Worm (Caenorhabditis elegans) whole organism, L1 larva: ENCODE results near the gene rpl-32.
A peak's percentile ranks its signal among the peaks of the same experiment; 100 is the strongest.

Experiments
- C16A3.4 ChIP-seq: fragments of 150-350 bp; optimal IDR thresholded peaks from 2 replicates; lab custom pipeline; 2014; ENCODE audit warnings: missing biosample characterization, missing genetic modification characterization
- F16B12.6 ChIP-seq: fragments of 150-350 bp; optimal IDR thresholded peaks from 2 replicates; lab custom pipeline; 2014; ENCODE audit warnings: missing biosample characterization, missing genetic modification characterization
- Y116A8C.19 ChIP-seq: sonication (generic microtip); optimal IDR thresholded peaks from 2 replicates; lab custom pipeline; 2016; ENCODE audit warnings: missing compliant biosample characterization, missing genetic modification characterization, borderline replicate concordance
- aha-1 ChIP-seq: fragments of 150-350 bp; optimal IDR thresholded peaks from 2 replicates; lab custom pipeline; 2014; ENCODE audit warnings: missing biosample characterization, missing genetic modification characterization
- aly-2 ChIP-seq: fragments of 150-350 bp; optimal IDR thresholded peaks from 2 replicates; lab custom pipeline; 2014; ENCODE audit warnings: missing biosample characterization, missing genetic modification characterization
- ama-1 ChIP-seq: fragments of 150-350 bp; optimal IDR thresholded peaks from 2 replicates; lab custom pipeline; 2014
- blmp-1 ChIP-seq: fragments of 150-350 bp; optimal IDR thresholded peaks from 2 replicates; lab custom pipeline; 2014; ENCODE audit warnings: missing biosample characterization, missing genetic modification characterization
- ces-1 ChIP-seq: fragments of 150-350 bp; optimal IDR thresholded peaks from 2 replicates; lab custom pipeline; 2014; ENCODE audit warnings: missing biosample characterization, missing genetic modification reagents, missing genetic modification characterization
- dpl-1 ChIP-seq, 3 experiments: fragments of 150-350 bp in 2 of 3; sonication (generic microtip) in 1 of 3; optimal IDR thresholded peaks; 2 replicates each; lab custom pipeline; 2014 to 2017; ENCODE audit warnings: missing biosample characterization in 3 of 3, missing genetic modification characterization in 3 of 3, missing genetic modification reagents in 3 of 3
- dsc-1 ChIP-seq: sonication (generic microtip); optimal IDR thresholded peaks from 2 replicates; lab custom pipeline; 2016; ENCODE audit warnings: mild to moderate bottlenecking, missing genetic modification characterization, missing compliant biosample characterization
- efl-1 ChIP-seq, 4 experiments: fragments of 150-350 bp; optimal IDR thresholded peaks in 3 of 4; peaks in 1 of 4; 1 replicate in 1 of 4; 2 replicates in 3 of 4; lab custom pipeline; 2014; ENCODE audit warnings: missing biosample characterization in 2 of 4, missing genetic modification characterization in 2 of 4, missing genetic modification reagents in 2 of 4
- efl-3 ChIP-seq: fragments of 200-800 bp; sonication (Bioruptor generic); optimal IDR thresholded peaks from 2 replicates; lab custom pipeline; 2018; ENCODE audit warnings: mild to moderate bottlenecking, missing genetic modification characterization, missing compliant biosample characterization
- egl-27 ChIP-seq, 2 experiments: fragments of 150-350 bp in 1 of 2; sonication (generic microtip); optimal IDR thresholded peaks; 3 replicates each; lab custom pipeline; 2017 to 2018; ENCODE audit warnings: missing biosample characterization in 2 of 2, missing genetic modification characterization in 2 of 2, missing genetic modification reagents in 2 of 2
- ets-5 ChIP-seq: fragments of 200-800 bp; sonication (Bioruptor generic); IDR thresholded peaks from 2 replicates; pipeline ENCODE4 v1.3.6; 2022; ENCODE audit warnings: missing genetic modification characterization, missing compliant biosample characterization
- fkh-4 ChIP-seq: sonication (generic microtip); optimal IDR thresholded peaks from 2 replicates; lab custom pipeline; 2016; ENCODE audit warnings: missing compliant biosample characterization, missing genetic modification characterization, borderline replicate concordance
- fkh-8 ChIP-seq: sonication (generic microtip); optimal IDR thresholded peaks from 2 replicates; lab custom pipeline; 2016; ENCODE audit warnings: mild to moderate bottlenecking, missing genetic modification characterization, missing compliant biosample characterization
- grh-1 ChIP-seq: fragments of 200-800 bp; sonication (Bioruptor generic); IDR thresholded peaks from 2 replicates; pipeline ENCODE4 v1.3.6; 2022; ENCODE audit warnings: missing genetic modification reagents, missing genetic modification characterization, missing compliant biosample characterization
- hlh-17 ChIP-seq: fragments of 200-800 bp; sonication (Bioruptor generic); optimal IDR thresholded peaks from 2 replicates; lab custom pipeline; 2018; ENCODE audit warnings: missing genetic modification characterization, mild to moderate bottlenecking, missing compliant biosample characterization, moderate library complexity, borderline replicate concordance
- irx-1 ChIP-seq: sonication (generic microtip); optimal IDR thresholded peaks from 2 replicates; lab custom pipeline; 2016; ENCODE audit warnings: missing genetic modification characterization, missing compliant biosample characterization
- isw-1 ChIP-seq: fragments of 200-800 bp; sonication (Bioruptor generic); IDR thresholded peaks from 2 replicates; pipeline ENCODE4 v1.3.6; 2022; ENCODE audit warnings: missing genetic modification characterization, missing compliant biosample characterization
- jun-1 ChIP-seq: fragments of 150-350 bp; optimal IDR thresholded peaks from 2 replicates; lab custom pipeline; 2014; ENCODE audit warnings: missing biosample characterization, missing genetic modification reagents, missing genetic modification characterization
- lin-39 ChIP-seq: fragments of 150-350 bp; optimal IDR thresholded peaks from 2 replicates; lab custom pipeline; 2014; ENCODE audit warnings: missing biosample characterization, missing genetic modification reagents, missing genetic modification characterization
- lsy-2 ChIP-seq, 2 experiments: fragments of 150-350 bp; optimal IDR thresholded peaks; 2 replicates each; lab custom pipeline; 2014; ENCODE audit warnings: missing biosample characterization in 2 of 2, missing genetic modification characterization in 2 of 2
- mab-9 ChIP-seq: fragments of 200-800 bp; sonication (Bioruptor generic); IDR thresholded peaks from 2 replicates; pipeline ENCODE4 v1.3.6; 2022; ENCODE audit warnings: missing genetic modification reagents, missing genetic modification characterization, missing compliant biosample characterization
- mef-2 ChIP-seq: fragments of 150-350 bp; optimal IDR thresholded peaks from 2 replicates; lab custom pipeline; 2014; ENCODE audit warnings: missing biosample characterization, missing genetic modification characterization
- nhr-11 ChIP-seq: fragments of 150-350 bp; optimal IDR thresholded peaks from 2 replicates; lab custom pipeline; 2014; ENCODE audit warnings: missing biosample characterization, missing genetic modification characterization
- nhr-12 ChIP-seq: sonication (generic microtip); optimal IDR thresholded peaks from 2 replicates; lab custom pipeline; 2017; ENCODE audit warnings: missing biosample characterization, missing genetic modification characterization
- nhr-19 ChIP-seq: fragments of 200-800 bp; sonication (Bioruptor generic); conservative IDR thresholded peaks from 2 replicates; pipeline ENCODE4 v1.3.6; 2022; ENCODE audit warnings: missing genetic modification characterization, missing compliant biosample characterization
- nhr-237 ChIP-seq: fragments of 150-350 bp; optimal IDR thresholded peaks from 2 replicates; lab custom pipeline; 2014; ENCODE audit warnings: missing biosample characterization, missing genetic modification characterization
- nhr-47 ChIP-seq: sonication (generic microtip); optimal IDR thresholded peaks from 2 replicates; lab custom pipeline; 2016; ENCODE audit warnings: mild to moderate bottlenecking, missing genetic modification characterization, moderate library complexity, missing compliant biosample characterization
- nhr-71 ChIP-seq: sonication (generic microtip); optimal IDR thresholded peaks from 2 replicates; lab custom pipeline; 2016; ENCODE audit warnings: mild to moderate bottlenecking, missing genetic modification characterization, moderate library complexity, missing compliant biosample characterization
- nhr-76 ChIP-seq: sonication (generic microtip); optimal IDR thresholded peaks from 2 replicates; lab custom pipeline; 2017; ENCODE audit warnings: missing biosample characterization, missing genetic modification characterization
- nhr-77 ChIP-seq: fragments of 150-350 bp; optimal IDR thresholded peaks from 2 replicates; lab custom pipeline; 2014; ENCODE audit warnings: missing biosample characterization, missing genetic modification characterization
- nhr-84 ChIP-seq: sonication (generic microtip); optimal IDR thresholded peaks from 2 replicates; lab custom pipeline; 2017; ENCODE audit warnings: missing biosample characterization, missing genetic modification characterization
- nhr-90 ChIP-seq: sonication (generic microtip); optimal IDR thresholded peaks from 2 replicates; lab custom pipeline; 2016; ENCODE audit warnings: mild to moderate bottlenecking, missing genetic modification characterization, missing compliant biosample characterization; ENCODE audit not compliant: poor library complexity
- skn-1 ChIP-seq: fragments of 150-350 bp; optimal IDR thresholded peaks from 2 replicates; lab custom pipeline; 2014; ENCODE audit warnings: missing biosample characterization, missing genetic modification characterization
- sox-4 ChIP-seq: sonication (generic microtip); optimal IDR thresholded peaks from 2 replicates; lab custom pipeline; 2016; ENCODE audit warnings: missing genetic modification characterization, missing compliant biosample characterization
- sup-37 ChIP-seq: fragments of 200-800 bp; sonication (Bioruptor generic); optimal IDR thresholded peaks from 2 replicates; lab custom pipeline; 2018; ENCODE audit warnings: mild to moderate bottlenecking, missing genetic modification characterization, missing compliant biosample characterization
- tlp-1 ChIP-seq: fragments of 150-350 bp; optimal IDR thresholded peaks from 2 replicates; lab custom pipeline; 2014; ENCODE audit warnings: missing biosample characterization, missing genetic modification characterization
- unc-30 ChIP-seq: sonication (generic microtip); optimal IDR thresholded peaks from 2 replicates; lab custom pipeline; 2017; ENCODE audit warnings: missing biosample characterization, missing genetic modification characterization
- unc-86 ChIP-seq: sonication (generic microtip); optimal IDR thresholded peaks from 2 replicates; lab custom pipeline; 2016; ENCODE audit warnings: missing genetic modification characterization, missing compliant biosample characterization
- unc-98 ChIP-seq: fragments of 200-800 bp; sonication (Bioruptor generic); IDR thresholded peaks from 2 replicates; pipeline ENCODE4 v1.3.6; 2022; ENCODE audit warnings: missing genetic modification characterization, missing compliant biosample characterization
- zip-4 ChIP-seq: fragments of 200-800 bp; sonication (Bioruptor generic); optimal IDR thresholded peaks from 2 replicates; lab custom pipeline; 2018; ENCODE audit warnings: mild to moderate bottlenecking, missing genetic modification characterization, moderate library complexity, missing compliant biosample characterization
- ztf-11 ChIP-seq, 2 experiments: sonication (generic microtip); optimal IDR thresholded peaks; 2 replicates each; lab custom pipeline; 2016 to 2017; ENCODE audit warnings: missing genetic modification characterization in 2 of 2, missing biosample characterization in 1 of 2, missing compliant biosample characterization in 1 of 2

The rpl-32 gene

DNA sequence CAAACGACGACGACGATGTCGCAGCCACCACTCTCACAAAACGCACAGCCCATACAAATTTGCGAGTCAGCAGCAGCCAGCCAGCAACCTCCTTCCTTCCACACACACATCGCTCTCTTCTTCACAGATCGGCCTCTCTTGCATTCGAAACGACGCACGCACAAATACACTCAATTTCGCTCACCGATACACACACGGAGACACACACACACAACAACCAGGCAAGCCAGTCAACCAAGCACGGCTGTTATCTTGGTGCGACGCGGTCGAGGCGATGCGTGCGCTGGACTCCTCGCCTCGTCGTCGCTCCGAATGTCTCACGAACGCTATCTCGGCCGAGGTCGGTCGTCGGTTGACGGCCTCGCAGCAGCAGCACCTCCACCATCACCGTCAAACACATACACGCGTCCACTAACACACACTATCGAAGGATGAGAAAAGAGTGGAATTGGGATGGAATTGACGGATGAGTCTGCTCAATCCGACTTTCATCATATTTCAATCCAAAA is 3.5 kb upstream of the rpl-32 start (continued):
- peak; percentile 94 for TF ChIP-seq jun-1 (tag; lab: Kevin White, UChicago)
- TF ChIP-seq ztf-11 (tag; optimal IDR thresholded peaks at IDR 0.05; lab: Kevin White, UChicago): peak in 1 of 2 experiments; percentile 83
- no peak for TF ChIP-seq mef-2 (tag; lab: Kevin White, UChicago)
- peak; percentile 59 for TF ChIP-seq dsc-1 (tag; lab: Kevin White, UChicago)
- no peak for TF ChIP-seq nhr-12 (tag; lab: Kevin White, UChicago)
- TF ChIP-seq sup-37 (GFP tag; lab: Kevin White, UChicago): no peak
- TF ChIP-seq C16A3.4 (tag; lab: Kevin White, UChicago): peak; percentile 94
- no peak for TF ChIP-seq Y116A8C.19 (tag; lab: Kevin White, UChicago)
- TF ChIP-seq nhr-90 (tag; lab: Kevin White, UChicago): peak; percentile 78
- peak; percentile 90 for TF ChIP-seq nhr-77
- TF ChIP-seq efl-3 (GFP tag; lab: Kevin White, UChicago): no peak
- no peak for TF ChIP-seq lin-39
- peak; percentile 59 for TF ChIP-seq unc-86 (tag; lab: Kevin White, UChicago)
- peak; percentile 91 for TF ChIP-seq nhr-76 (tag; lab: Kevin White, UChicago)
- TF ChIP-seq skn-1 (tag; lab: Kevin White, UChicago): peak; percentile 75
- peak; percentile 54 for TF ChIP-seq isw-1
- peak; percentile 82 for TF ChIP-seq nhr-47 (tag; lab: Kevin White, UChicago)
- no peak for TF ChIP-seq hlh-17 (GFP tag; lab: Kevin White, UChicago)
- TF ChIP-seq nhr-84 (tag; lab: Kevin White, UChicago): no peak
- no peak for TF ChIP-seq ama-1 (lab: Kevin White, UChicago)
- peak; percentile 71 to 74 for TF ChIP-seq efl-1 (optimal IDR thresholded peaks at IDR 0.05; lab: Kevin White, UChicago)
- peak; percentile 42 to 96 for TF ChIP-seq efl-1 (GFP tag; optimal IDR thresholded peaks at IDR 0.05 in 1 of 2; lab: Kevin White, UChicago)
- TF ChIP-seq irx-1 (tag; lab: Kevin White, UChicago): peak; percentile 31
- no peak for TF ChIP-seq grh-1 (GFP tag; lab: Robert Waterston, UW)
- no peak for TF ChIP-seq sox-4 (tag; lab: Kevin White, UChicago)
- peak; percentile 67 for TF ChIP-seq blmp-1 (tag; lab: Kevin White, UChicago)
- TF ChIP-seq ets-5 (GFP tag; lab: Robert Waterston, UW): no peak
- peak; percentile 93 for TF ChIP-seq fkh-8 (tag; lab: Kevin White, UChicago)
- TF ChIP-seq aha-1: peak; percentile 14
- peak; percentile 53 to 64 (median 55) for TF ChIP-seq dpl-1 (GFP tag; optimal IDR thresholded peaks at IDR 0.05; lab: Kevin White, UChicago)
- TF ChIP-seq unc-98 (GFP tag; lab: Robert Waterston, UW): no peak
- TF ChIP-seq nhr-19 (GFP tag; lab: Robert Waterston, UW): peak; percentile 77
- TF ChIP-seq lsy-2 (tag; optimal IDR thresholded peaks at IDR 0.05; lab: Kevin White, UChicago): peak; percentile 77 to 93

DNA sequence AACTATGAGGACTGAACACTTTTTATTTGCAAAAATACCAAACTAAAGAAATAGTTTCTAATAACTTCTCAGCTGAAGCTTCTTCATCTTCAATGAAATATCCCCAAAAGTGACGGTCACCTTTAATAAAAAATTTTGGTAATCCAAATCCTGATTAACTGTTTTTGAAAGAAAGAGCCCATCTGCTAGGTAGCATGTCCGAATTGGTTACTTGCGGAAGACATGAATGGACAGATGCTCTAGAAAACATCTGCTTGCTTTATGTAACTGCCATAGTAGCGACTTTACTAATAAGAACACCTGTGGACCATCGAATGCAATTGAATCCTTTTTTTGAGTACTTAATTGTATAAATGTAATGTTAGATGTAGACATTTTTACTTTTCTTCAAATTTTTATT is 2.1 kb upstream of the rpl-32 start:
- TF ChIP-seq lsy-2 (tag; optimal IDR thresholded peaks at IDR 0.05; lab: Kevin White, UChicago) (peak; percentile 3 to 7), tlp-1 (tag; lab: Kevin White, UChicago) (no peak)

DNA sequence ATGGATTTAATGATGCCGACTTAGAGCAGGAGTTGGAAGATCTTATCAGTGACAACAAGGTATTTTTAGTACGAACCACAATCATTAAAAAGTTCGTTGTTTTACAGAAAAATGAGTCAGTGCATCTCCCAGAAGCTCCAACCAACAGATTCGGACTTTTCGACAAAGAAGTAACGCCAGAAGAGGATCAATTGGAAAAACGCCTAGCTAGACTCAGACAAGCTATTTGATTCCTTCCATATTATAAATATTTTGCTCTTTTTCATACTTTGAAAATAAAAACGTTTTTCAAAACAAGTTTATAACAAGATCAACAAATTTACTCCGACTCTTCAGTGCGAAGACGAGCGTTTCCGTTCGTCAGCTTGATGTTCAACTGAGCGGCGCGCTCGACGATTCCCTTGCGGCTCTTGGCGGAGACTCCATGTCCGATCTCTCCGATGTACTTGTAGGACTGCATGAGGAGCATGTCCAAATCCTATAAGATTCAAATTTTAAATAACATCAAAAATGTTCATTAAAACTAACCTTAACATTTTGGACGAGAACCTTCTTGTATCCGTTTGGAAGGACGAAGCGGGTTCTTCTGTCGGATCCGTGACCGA is 568 bp downstream of the rpl-32 start:
- no peak for TF ChIP-seq nhr-71
- peak in 1 of 2 experiments; percentile 43 for TF ChIP-seq lsy-2 (tag; optimal IDR thresholded peaks at IDR 0.05; lab: Kevin White, UChicago)

DNA sequence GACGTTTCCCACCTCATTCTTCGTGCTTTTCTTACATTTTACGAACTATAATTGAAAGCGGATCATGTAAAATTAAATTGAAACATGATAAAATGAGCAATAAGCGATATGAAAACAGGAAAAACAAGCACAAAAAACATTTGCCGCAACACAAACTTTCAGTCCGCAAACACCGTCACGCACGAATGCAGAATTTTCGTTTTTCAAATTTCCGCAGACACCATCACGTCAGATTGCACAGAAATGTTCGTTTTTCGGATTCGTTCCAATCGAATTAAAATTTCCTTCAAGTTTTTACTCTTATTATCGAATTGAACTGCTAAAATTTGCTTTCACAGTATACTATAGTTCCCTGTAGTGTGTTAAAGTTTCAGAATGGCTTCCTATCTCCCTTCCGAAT is 2.3 kb downstream of the rpl-32 start, which contains the start of gene chmp-7:
TSS of gene chmp-7 (plus strand) at position 369 of the 400 bp plus-strand sequence.
- TF ChIP-seq nhr-84 (tag; lab: Kevin White, UChicago) (no peak), egl-27 (tag; optimal IDR thresholded peaks at IDR 0.05; lab: Kevin White, UChicago) (no peak), nhr-90 (tag; lab: Kevin White, UChicago) (peak; percentile 75), nhr-237 (tag; lab: Kevin White, UChicago) (peak; percentile 30), blmp-1 (tag; lab: Kevin White, UChicago) (peak; percentile 88), skn-1 (tag; lab: Kevin White, UChicago) (peak; percentile 61), jun-1 (tag; lab: Kevin White, UChicago) (peak; percentile 85), efl-1 (optimal IDR thresholded peaks at IDR 0.05; lab: Kevin White, UChicago) (peak; percentile 89 to 91), efl-1 (GFP tag; optimal IDR thresholded peaks at IDR 0.05 in 1 of 2; lab: Kevin White, UChicago) (peak; percentile 89 to 99), fkh-8 (tag; lab: Kevin White, UChicago) (peak; percentile 79), ces-1 (GFP tag; lab: Kevin White, UChicago) (peak; percentile 57), mab-9 (GFP tag; lab: Robert Waterston, UW) (peak; percentile 44; the same call in 1 of the 2 replicates), efl-3 (GFP tag; lab: Kevin White, UChicago) (no peak), nhr-11 (tag; lab: Kevin White, UChicago) (no peak), unc-30 (tag; lab: Kevin White, UChicago) (no peak), zip-4 (peak; percentile 26), F16B12.6 (tag; lab: Kevin White, UChicago) (peak; percentile 100), isw-1 (peak; percentile 80), fkh-4 (tag; lab: Kevin White, UChicago) (no peak), aly-2 (peak; percentile 83), C16A3.4 (tag; lab: Kevin White, UChicago) (peak; percentile 96)
